Worm (Caenorhabditis elegans): ENCODE results near the gene srx-16.

- no peak for TF ChIP-seq ztf-23 (GFP tag; IDR thresholded peaks at IDR 0.05)
- TF ChIP-seq tab-1 (GFP tag; IDR thresholded peaks at IDR 0.05), result no peak
- TF ChIP-seq ztf-29 (GFP tag; IDR thresholded peaks at IDR 0.05), result no peak
- no peak for TF ChIP-seq flt-1 (GFP tag; IDR thresholded peaks at IDR 0.05)
Observed at ce11 chrV:6993999-6994398, 17.9 kb downstream of the srx-16 start.

Measured in whole organism, midembryonic.